Fruit fly (Drosophila melanogaster): ENCODE data around the gene U2af38.

The U2af38 gene

dm6 chr2L:305646-306045 is 11.2 kb upstream of the U2af38 start, which contains the start of gene Plc21C (continued):
- TF ChIP-seq sage (GFP tag; optimal IDR thresholded peaks at IDR 0.05) (no peak), Hr83 (GFP tag; optimal IDR thresholded peaks at IDR 0.05; ENCODE audit: poor library complexity, severe bottlenecking) (no peak)

- TF ChIP-seq Dif (GFP tag; optimal IDR thresholded peaks at IDR 0.05; ENCODE audit: partially characterized antibody): no peak
- no peak for TF ChIP-seq Hr83 (GFP tag; optimal IDR thresholded peaks at IDR 0.05; ENCODE audit: poor library complexity, severe bottlenecking)
- TF ChIP-seq psq (GFP tag; optimal IDR thresholded peaks at IDR 0.05): no peak
Measured at dm6 chr2L:305198-305597, 10.7 kb upstream of the U2af38 start.

- no peak for TF ChIP-seq OdsH (GFP tag; optimal IDR thresholded peaks at IDR 0.05)
- TF ChIP-seq sv (GFP tag; optimal IDR thresholded peaks at IDR 0.05): no peak
- no peak for TF ChIP-seq fru (GFP tag; optimal IDR thresholded peaks at IDR 0.05)
- TF ChIP-seq Hnf4 (GFP tag; optimal IDR thresholded peaks at IDR 0.05): no peak
- no peak for TF ChIP-seq sage (GFP tag; optimal IDR thresholded peaks at IDR 0.05)
- TF ChIP-seq woc (GFP tag; optimal IDR thresholded peaks at IDR 0.05): no peak
- no peak for TF ChIP-seq Mio (GFP tag; optimal IDR thresholded peaks at IDR 0.05)
- TF ChIP-seq tai (GFP tag; optimal IDR thresholded peaks at IDR 0.05): no peak
- no peak for TF ChIP-seq lola (GFP tag; optimal IDR thresholded peaks at IDR 0.05)
- no peak for TF ChIP-seq HLH106 (tag; optimal IDR thresholded peaks at IDR 0.05)
- TF ChIP-seq brk (GFP tag; optimal IDR thresholded peaks at IDR 0.05): no peak
Measured at dm6 chr2L:303306-303962, 9.0 kb upstream of the U2af38 start.

dm6 chr2L:300877-301706 is 6.6 kb upstream of the U2af38 start:
- TF ChIP-seq rgr (GFP tag; optimal IDR thresholded peaks at IDR 0.05): no peak
- no peak for TF ChIP-seq Abd-B (GFP tag; optimal IDR thresholded peaks at IDR 0.05)
- TF ChIP-seq sage (GFP tag; optimal IDR thresholded peaks at IDR 0.05): no peak
- no peak for TF ChIP-seq CG9705 (GFP tag; optimal IDR thresholded peaks at IDR 0.05)
- TF ChIP-seq dl (GFP tag; optimal IDR thresholded peaks at IDR 0.05; ENCODE audit: insufficient read depth in 1 of 2, partially characterized antibody in 2 of 2): no peak
- TF ChIP-seq CrebA (GFP tag; optimal IDR thresholded peaks at IDR 0.05; ENCODE audit: borderline replicate concordance): no peak
- peak; percentile 70 for TF ChIP-seq h (GFP tag; optimal IDR thresholded peaks at IDR 0.05)
- peak; percentile 57 for TF ChIP-seq Hr83 (GFP tag; optimal IDR thresholded peaks at IDR 0.05; ENCODE audit: poor library complexity, severe bottlenecking)
- TF ChIP-seq br (GFP tag; optimal IDR thresholded peaks at IDR 0.05): peak; percentile 56
- no peak for TF ChIP-seq Hnf4 (GFP tag; optimal IDR thresholded peaks at IDR 0.05)
- TF ChIP-seq Dfd (GFP tag; optimal IDR thresholded peaks at IDR 0.05): no peak
- TF ChIP-seq Rel (GFP tag; optimal IDR thresholded peaks at IDR 0.05): no peak
- peak; percentile 61 for TF ChIP-seq Rel (tag; optimal IDR thresholded peaks at IDR 0.05)
- no peak for TF ChIP-seq ey (GFP tag; optimal IDR thresholded peaks at IDR 0.05)
- no peak for TF ChIP-seq pan (optimal IDR thresholded peaks at IDR 0.05)

- TF ChIP-seq brk (GFP tag; optimal IDR thresholded peaks at IDR 0.05): no peak
- TF ChIP-seq Dif (GFP tag; optimal IDR thresholded peaks at IDR 0.05; ENCODE audit: partially characterized antibody): no peak
- no peak for TF ChIP-seq br (GFP tag; optimal IDR thresholded peaks at IDR 0.05)
- TF ChIP-seq Mio (GFP tag; optimal IDR thresholded peaks at IDR 0.05): no peak
- no peak for TF ChIP-seq Jra (GFP tag; optimal IDR thresholded peaks at IDR 0.05)
- no peak for TF ChIP-seq dl (GFP tag; optimal IDR thresholded peaks at IDR 0.05; ENCODE audit: insufficient read depth in 1 of 2, partially characterized antibody in 2 of 2)
- no peak for TF ChIP-seq Myc (optimal IDR thresholded peaks at IDR 0.05)
- TF ChIP-seq Sp1 (GFP tag; optimal IDR thresholded peaks at IDR 0.05): no peak
- no peak for TF ChIP-seq lola (GFP tag; optimal IDR thresholded peaks at IDR 0.05)
- TF ChIP-seq woc (GFP tag; optimal IDR thresholded peaks at IDR 0.05): no peak
- no peak for TF ChIP-seq CG32264 (GFP tag; optimal IDR thresholded peaks at IDR 0.05)
- no peak for TF ChIP-seq fru (GFP tag; optimal IDR thresholded peaks at IDR 0.05)
- no peak for TF ChIP-seq CrebA (GFP tag; optimal IDR thresholded peaks at IDR 0.05; ENCODE audit: borderline replicate concordance)
- no peak for TF ChIP-seq HLH106 (tag; optimal IDR thresholded peaks at IDR 0.05)
- TF ChIP-seq tai (GFP tag; optimal IDR thresholded peaks at IDR 0.05): no peak
- no peak for TF ChIP-seq dmrt93B (GFP tag; optimal IDR thresholded peaks at IDR 0.05)
- no peak for TF ChIP-seq pan (optimal IDR thresholded peaks at IDR 0.05)
Measured at dm6 chr2L:300006-300405, 5.5 kb upstream of the U2af38 start.

All from whole organism, wandering third instar larva.